Worm (Caenorhabditis elegans): Measurements from ENCODE around the gene Y17G7B.22.

The Y17G7B.22 gene

DNA sequence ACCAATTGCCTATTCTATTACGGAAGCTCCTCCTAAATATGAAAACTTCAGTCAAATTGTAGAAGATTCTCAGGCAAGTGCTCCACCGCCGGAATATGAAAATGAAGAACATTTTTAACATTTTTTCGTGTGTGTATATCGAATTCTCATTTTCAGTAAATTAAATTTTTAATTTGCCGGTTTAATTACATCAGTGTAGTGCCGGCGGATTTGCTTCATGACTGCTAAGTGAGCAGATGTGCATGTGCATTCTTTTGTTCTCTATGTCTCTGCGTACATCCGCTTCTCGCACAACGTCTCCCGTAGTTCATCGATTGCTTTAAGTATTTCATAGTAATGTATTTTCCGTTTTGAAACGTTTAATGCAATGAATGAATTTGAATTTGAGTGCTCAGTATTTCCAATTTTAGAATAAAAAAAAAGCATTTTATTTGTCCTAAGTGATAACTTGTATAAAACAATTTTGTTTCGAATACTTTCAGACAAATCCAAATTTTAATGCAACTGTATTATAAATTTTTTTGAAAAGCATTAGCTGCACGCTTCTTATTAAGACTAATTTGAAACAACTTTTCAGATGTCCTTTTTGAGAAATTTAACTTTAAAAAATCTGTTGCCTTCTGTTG lies at the start of gene Y17G7B.22:
TSS of gene Y17G7B.22 (plus strand) at position 576 of the 626 bp plus-strand sequence.
- TF ChIP-seq scrt-1 (GFP tag; IDR thresholded peaks at IDR 0.05) (no peak), ama-1 (optimal IDR thresholded peaks at IDR 0.05) (no peak), hmg-4 (GFP tag; optimal IDR thresholded peaks at IDR 0.05) (no peak), sea-1 (GFP tag; conservative IDR thresholded peaks at IDR 0.05) (no peak), hmbx-1 (tag; optimal IDR thresholded peaks at IDR 0.05) (no peak), tbx-37 (GFP tag; conservative IDR thresholded peaks at IDR 0.05) (no peak), tbx-11 (GFP tag; IDR thresholded peaks at IDR 0.05) (no peak), aly-1 (tag; optimal IDR thresholded peaks at IDR 0.05) (no peak), F13C5.2 (tag; optimal IDR thresholded peaks at IDR 0.05) (no peak), ceh-36 (tag; optimal IDR thresholded peaks at IDR 0.05) (no peak), hnd-1 (tag; optimal IDR thresholded peaks at IDR 0.05) (no peak), ets-7 (tag; optimal IDR thresholded peaks at IDR 0.05) (no peak), B0310.2 (tag; optimal IDR thresholded peaks at IDR 0.05) (no peak), pes-1 (GFP tag; IDR thresholded peaks at IDR 0.05) (no peak), tra-4 (tag; optimal IDR thresholded peaks at IDR 0.05) (no peak), flt-1 (GFP tag; IDR thresholded peaks at IDR 0.05) (no peak)

- TF ChIP-seq F13C5.2 (tag; optimal IDR thresholded peaks at IDR 0.05) (peak; percentile 22), ceh-36 (tag; optimal IDR thresholded peaks at IDR 0.05) (no peak), ets-7 (tag; optimal IDR thresholded peaks at IDR 0.05) (no peak)
Measured at ce11 chrII:12023315-12023878, 44.4 kb upstream of the Y17G7B.22 start, which contains the start of gene Y17G7B.12. TSS of gene Y17G7B.12 (plus strand) at chrII:12023861.

DNA sequence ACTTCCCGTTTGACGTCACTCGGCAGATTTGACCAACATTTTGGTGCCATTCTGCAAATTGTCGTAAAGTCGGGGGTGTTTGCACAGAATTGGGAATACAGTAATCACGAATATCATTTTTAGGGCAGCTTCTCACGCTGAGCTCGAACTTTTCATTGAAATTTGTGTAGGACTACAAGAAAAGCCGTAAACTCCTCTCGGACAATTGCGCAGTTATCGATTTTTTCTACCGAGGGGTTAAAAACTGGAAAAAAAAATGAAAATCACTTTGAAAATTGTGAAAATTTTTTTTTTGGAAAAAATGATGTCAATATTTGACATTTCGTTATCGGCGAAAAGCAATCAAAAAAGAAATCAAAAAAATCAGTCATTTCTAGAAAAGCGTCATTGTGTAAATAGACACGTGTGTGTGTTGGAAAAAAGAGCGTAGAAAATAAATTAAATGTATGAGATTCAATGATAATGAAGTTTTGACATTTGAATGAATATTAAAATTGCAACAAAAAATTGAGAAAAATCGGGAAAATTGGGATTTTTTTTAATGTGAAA lies 40.1 kb upstream of the Y17G7B.22 start, which contains the start of gene Y17G7B.8:
TSS of gene Y17G7B.8 (minus strand) at position 51 of the 549 bp plus-strand sequence.
- TF ChIP-seq tra-4 (tag; optimal IDR thresholded peaks at IDR 0.05) (no peak), hmbx-1 (tag; optimal IDR thresholded peaks at IDR 0.05) (no peak), B0310.2 (tag; optimal IDR thresholded peaks at IDR 0.05) (no peak), aly-1 (tag; optimal IDR thresholded peaks at IDR 0.05) (no peak), sea-1 (GFP tag; conservative IDR thresholded peaks at IDR 0.05) (no peak), tbx-11 (GFP tag; IDR thresholded peaks at IDR 0.05) (no peak)

ce11 chrII:12028707-12029106 lies 39.1 kb upstream of the Y17G7B.22 start:
- no peak for TF ChIP-seq hmg-4 (GFP tag; optimal IDR thresholded peaks at IDR 0.05)
- TF ChIP-seq scrt-1 (GFP tag; IDR thresholded peaks at IDR 0.05) = no peak
- no peak for TF ChIP-seq ceh-36 (tag; optimal IDR thresholded peaks at IDR 0.05)

- TF ChIP-seq F13C5.2 (tag; optimal IDR thresholded peaks at IDR 0.05) (no peak), sea-1 (GFP tag; conservative IDR thresholded peaks at IDR 0.05) (no peak), B0310.2 (tag; optimal IDR thresholded peaks at IDR 0.05) (no peak), hmbx-1 (tag; optimal IDR thresholded peaks at IDR 0.05) (no peak), tra-4 (tag; optimal IDR thresholded peaks at IDR 0.05) (no peak), ceh-13 (GFP tag; optimal IDR thresholded peaks at IDR 0.05) (no peak), hmg-4 (GFP tag; optimal IDR thresholded peaks at IDR 0.05) (no peak), aly-1 (tag; optimal IDR thresholded peaks at IDR 0.05) (no peak)
Measured at ce11 chrII:12036075-12036474, 31.8 kb upstream of the Y17G7B.22 start.

ce11 chrII:12036516-12036915 lies 31.3 kb upstream of the Y17G7B.22 start, which contains the start of gene cyn-16:
TSS of gene cyn-16 (minus strand) at chrII:12036742.
- TF ChIP-seq hmbx-1 (tag; optimal IDR thresholded peaks at IDR 0.05) (no peak), scrt-1 (GFP tag; IDR thresholded peaks at IDR 0.05) (no peak), ets-7 (tag; optimal IDR thresholded peaks at IDR 0.05) (no peak), hnd-1 (tag; optimal IDR thresholded peaks at IDR 0.05) (no peak), tbx-37 (GFP tag; conservative IDR thresholded peaks at IDR 0.05) (no peak), B0310.2 (tag; optimal IDR thresholded peaks at IDR 0.05) (no peak)

- TF ChIP-seq F13C5.2 (tag; optimal IDR thresholded peaks at IDR 0.05) (no peak), hmg-4 (GFP tag; optimal IDR thresholded peaks at IDR 0.05) (no peak), tra-4 (tag; optimal IDR thresholded peaks at IDR 0.05) (no peak), pes-1 (GFP tag; IDR thresholded peaks at IDR 0.05) (no peak), ceh-36 (tag; optimal IDR thresholded peaks at IDR 0.05) (no peak), ama-1 (optimal IDR thresholded peaks at IDR 0.05) (no peak), ceh-13 (GFP tag; optimal IDR thresholded peaks at IDR 0.05) (no peak), flt-1 (GFP tag; IDR thresholded peaks at IDR 0.05) (no peak), tbx-11 (GFP tag; IDR thresholded peaks at IDR 0.05) (no peak)
Measured at ce11 chrII:12039039-12039438, 28.8 kb upstream of the Y17G7B.22 start, which contains the start of gene tpi-1. TSS of gene tpi-1 (minus strand) at chrII:12039139.

DNA sequence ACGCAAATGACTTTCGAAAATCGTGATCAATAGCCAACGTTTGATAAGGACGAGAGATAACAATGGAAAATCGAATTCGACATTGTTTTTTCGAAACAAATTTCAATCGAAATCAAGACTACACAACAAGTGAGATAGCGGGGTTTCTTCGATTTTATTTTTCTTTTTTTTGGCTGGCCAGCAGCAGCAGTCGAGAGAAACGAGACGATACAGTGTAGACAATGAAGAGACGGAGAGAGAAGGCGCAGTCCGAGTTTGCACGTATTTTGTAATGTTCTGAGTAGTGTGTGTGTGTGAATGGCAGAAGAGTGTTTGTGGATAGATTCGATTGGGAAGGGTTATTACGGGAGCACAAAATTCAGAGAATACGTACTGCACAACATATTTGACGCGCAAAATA lies 27.7 kb upstream of the Y17G7B.22 start:
- no peak for TF ChIP-seq hmg-4 (GFP tag; optimal IDR thresholded peaks at IDR 0.05)
- TF ChIP-seq tbx-37 (GFP tag; conservative IDR thresholded peaks at IDR 0.05) = no peak
- TF ChIP-seq F13C5.2 (tag; optimal IDR thresholded peaks at IDR 0.05) = peak; percentile 23

DNA sequence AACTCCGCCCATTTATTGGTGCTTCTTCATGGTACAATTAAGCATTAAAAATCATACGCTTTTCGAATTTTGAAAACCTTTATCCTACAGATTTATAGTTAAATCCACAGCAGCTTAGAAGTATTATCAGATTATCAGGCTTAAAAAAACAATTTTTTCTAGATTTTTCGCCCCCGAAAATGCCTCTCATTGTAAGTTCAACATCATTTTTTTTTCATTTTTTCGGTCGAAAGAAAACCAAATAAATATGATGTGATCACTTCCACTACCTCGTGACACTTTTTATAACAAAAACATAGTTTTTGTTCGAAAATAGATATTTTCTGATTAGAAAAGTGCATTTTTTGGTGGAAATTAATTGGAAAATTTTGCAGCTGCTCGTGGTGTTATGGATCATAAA lies 26.7 kb upstream of the Y17G7B.22 start:
- TF ChIP-seq scrt-1 (GFP tag; IDR thresholded peaks at IDR 0.05) = no peak
- TF ChIP-seq ets-7 (tag; optimal IDR thresholded peaks at IDR 0.05) = no peak
- TF ChIP-seq flt-1 (GFP tag; IDR thresholded peaks at IDR 0.05) = no peak
- TF ChIP-seq sea-1 (GFP tag; conservative IDR thresholded peaks at IDR 0.05) = no peak
- no peak for TF ChIP-seq hmg-4 (GFP tag; optimal IDR thresholded peaks at IDR 0.05)
- no peak for TF ChIP-seq hnd-1 (tag; optimal IDR thresholded peaks at IDR 0.05)
- TF ChIP-seq pes-1 (GFP tag; IDR thresholded peaks at IDR 0.05) = no peak
- TF ChIP-seq B0310.2 (tag; optimal IDR thresholded peaks at IDR 0.05) = no peak
- no peak for TF ChIP-seq ceh-36 (tag; optimal IDR thresholded peaks at IDR 0.05)
- TF ChIP-seq ceh-13 (GFP tag; optimal IDR thresholded peaks at IDR 0.05) = no peak
- TF ChIP-seq ama-1 (optimal IDR thresholded peaks at IDR 0.05) = no peak

All from whole organism, early embryonic.